Fruit fly (Drosophila melanogaster): ENCODE results near the gene CG15423.

The CG15423 gene

dm6 chr2L:4004684-4005083, 1.2 kb upstream of the CG15423 start, which contains the start of gene CG15422:
TSS of gene CG15422 (plus strand) at chr2L:4004984.
- TF ChIP-seq Ets21C (GFP tag; optimal IDR thresholded peaks at IDR 0.05) = no peak
- no peak for TF ChIP-seq CG7368 (GFP tag; optimal IDR thresholded peaks at IDR 0.05)
- TF ChIP-seq esn (GFP tag; optimal IDR thresholded peaks at IDR 0.05) = no peak
- no peak for TF ChIP-seq Gug (GFP tag; IDR thresholded peaks at IDR 0.05)
- TF ChIP-seq achi (GFP tag; optimal IDR thresholded peaks at IDR 0.05) = no peak
- TF ChIP-seq Eip93F (GFP tag; optimal IDR thresholded peaks at IDR 0.05) = no peak
- TF ChIP-seq svp (GFP tag) = no peak
- TF ChIP-seq Sox15 (GFP tag; optimal IDR thresholded peaks at IDR 0.05) = no peak
- no peak for TF ChIP-seq CG9139 (GFP tag; optimal IDR thresholded peaks at IDR 0.05)
- TF ChIP-seq CG10669 (GFP tag; optimal IDR thresholded peaks at IDR 0.05) = no peak
- TF ChIP-seq Ets96B (tag; optimal IDR thresholded peaks at IDR 0.05) = no peak
- TF ChIP-seq Met (GFP tag; optimal IDR thresholded peaks at IDR 0.05) = no peak
- TF ChIP-seq salr (GFP tag; optimal IDR thresholded peaks at IDR 0.05) = no peak
- TF ChIP-seq Hr38 (GFP tag; optimal IDR thresholded peaks at IDR 0.05) = no peak

DNA sequence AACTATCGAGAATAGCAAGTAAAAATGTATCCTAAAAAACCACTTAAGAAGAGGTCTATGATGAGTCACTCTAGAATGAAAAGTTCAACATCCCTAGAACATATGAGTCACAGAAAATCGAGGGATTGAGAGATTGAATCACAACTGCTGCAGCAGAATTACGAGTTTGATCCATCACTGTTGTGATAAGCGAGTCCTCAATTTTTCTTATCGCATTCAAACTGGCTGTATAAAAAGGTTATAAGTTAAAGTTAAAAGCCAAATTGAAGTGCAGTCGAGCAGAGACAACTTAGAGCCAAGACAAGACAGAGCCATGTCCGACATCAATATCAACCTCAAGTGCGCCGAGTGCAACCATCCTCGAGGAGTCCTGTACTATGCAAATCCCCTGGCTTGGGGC, 1.5 kb downstream of the CG15423 start, which contains the start of gene CG43773:
Gene CG43773 (plus strand): TSS at position 301 of the 400 bp plus-strand sequence.
- TF ChIP-seq Smox (GFP tag; optimal IDR thresholded peaks at IDR 0.05) = no peak
- no peak for TF ChIP-seq Sox14 (GFP tag; optimal IDR thresholded peaks at IDR 0.05)
- no peak for TF ChIP-seq CG3919 (GFP tag; optimal IDR thresholded peaks at IDR 0.05)
- TF ChIP-seq achi (GFP tag; optimal IDR thresholded peaks at IDR 0.05) = no peak
- TF ChIP-seq CG4318 (GFP tag; optimal IDR thresholded peaks at IDR 0.05) = no peak
- no peak for TF ChIP-seq CG8319 (GFP tag; optimal IDR thresholded peaks at IDR 0.05)
- no peak for TF ChIP-seq dsx (GFP tag; optimal IDR thresholded peaks at IDR 0.05; ENCODE audit: poor library complexity, severe bottlenecking)
- no peak for TF ChIP-seq svp (GFP tag)
- no peak for TF ChIP-seq ss (GFP tag; optimal IDR thresholded peaks at IDR 0.05)
- no peak for TF ChIP-seq cyc (GFP tag; optimal IDR thresholded peaks at IDR 0.05)
- TF ChIP-seq spab (GFP tag; optimal IDR thresholded peaks at IDR 0.05) = no peak

DNA sequence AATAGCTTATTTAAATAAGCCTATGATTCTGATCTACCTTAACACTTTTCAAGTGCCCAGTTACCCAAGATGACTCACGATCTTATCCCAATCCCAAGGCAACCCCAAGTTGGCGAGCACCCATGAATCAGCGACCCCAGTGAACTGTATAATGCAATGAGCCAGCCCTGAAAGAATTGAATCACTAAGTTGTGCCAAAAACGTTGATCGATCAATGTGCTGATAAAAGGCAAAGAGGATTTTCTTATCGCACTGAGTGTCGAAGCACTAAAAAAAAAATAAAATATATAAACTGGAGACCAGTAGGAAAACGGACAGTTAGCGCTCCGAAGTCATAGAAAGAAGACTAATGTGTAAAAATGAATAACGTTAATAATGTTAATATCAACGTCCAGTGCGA, 2.5 kb downstream of the CG15423 start, which contains the start of gene CG43774:
Gene CG43774 (plus strand): TSS at position 301 of the 400 bp plus-strand sequence.
- TF ChIP-seq CG1621 (tag; optimal IDR thresholded peaks at IDR 0.05) = no peak
- no peak for TF ChIP-seq lz (GFP tag; optimal IDR thresholded peaks at IDR 0.05)
- TF ChIP-seq Eip93F (GFP tag; optimal IDR thresholded peaks at IDR 0.05) = no peak
- TF ChIP-seq CG11294 (GFP tag; IDR thresholded peaks at IDR 0.05) = no peak
- TF ChIP-seq CG11902 (GFP tag; optimal IDR thresholded peaks at IDR 0.05) = no peak
- no peak for TF ChIP-seq CG31627 (GFP tag; optimal IDR thresholded peaks at IDR 0.05)
- TF ChIP-seq pdm3 (GFP tag; optimal IDR thresholded peaks at IDR 0.05) = no peak
- TF ChIP-seq net (GFP tag; optimal IDR thresholded peaks at IDR 0.05) = no peak
- TF ChIP-seq acj6 (GFP tag; optimal IDR thresholded peaks at IDR 0.05) = no peak
- no peak for TF ChIP-seq Hr4 (GFP tag; optimal IDR thresholded peaks at IDR 0.05)
- no peak for TF ChIP-seq CG4318 (GFP tag; optimal IDR thresholded peaks at IDR 0.05)
- no peak for TF ChIP-seq CG6792 (GFP tag; optimal IDR thresholded peaks at IDR 0.05)
- TF ChIP-seq dac (GFP tag; optimal IDR thresholded peaks at IDR 0.05) = no peak
- TF ChIP-seq fd85E (GFP tag; optimal IDR thresholded peaks at IDR 0.05) = no peak
- no peak for TF ChIP-seq CG6163 (GFP tag; IDR thresholded peaks at IDR 0.05)
- no peak for TF ChIP-seq eg (GFP tag; IDR thresholded peaks at IDR 0.05)
- no peak for TF ChIP-seq Sox102F (GFP tag; optimal IDR thresholded peaks at IDR 0.05)
- no peak for TF ChIP-seq CG34406 (GFP tag; optimal IDR thresholded peaks at IDR 0.05)

DNA sequence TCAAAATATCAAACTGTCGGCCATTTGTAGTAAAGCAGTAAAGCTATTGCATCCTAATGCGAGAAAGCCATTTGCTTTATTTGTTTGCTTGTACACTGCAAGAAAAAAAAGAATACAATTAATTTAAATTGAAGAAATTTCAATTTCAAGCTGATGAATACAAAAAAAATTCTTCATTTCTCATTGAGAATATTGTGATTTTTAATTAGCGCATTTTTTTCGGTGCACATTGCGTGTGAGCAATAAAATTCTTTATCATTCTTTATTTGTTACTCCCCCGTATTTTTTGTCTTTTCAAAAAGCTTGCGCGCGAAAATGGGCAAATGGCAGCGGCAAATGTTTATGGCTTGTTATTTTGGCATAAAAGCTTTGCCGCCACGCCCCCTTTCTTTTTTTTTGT, 6.2 kb downstream of the CG15423 start:
- TF ChIP-seq dac (GFP tag; optimal IDR thresholded peaks at IDR 0.05) (no peak), svp (GFP tag) (peak; percentile 50), topi (GFP tag; optimal IDR thresholded peaks at IDR 0.05) (peak; percentile 2), Hr39 (GFP tag; optimal IDR thresholded peaks at IDR 0.05) (peak; percentile 15), pdm3 (GFP tag; optimal IDR thresholded peaks at IDR 0.05) (no peak), CG16779 (tag; optimal IDR thresholded peaks at IDR 0.05) (no peak)

Data from whole organism, prepupa.